Worm (Caenorhabditis elegans) whole organism, late embryonic: ENCODE results near the gene dcap-1.

ENCODE experiments used
- C08G9.2 ChIP-seq: sonication (generic microtip); optimal IDR thresholded peaks from 2 replicates; lab custom pipeline; 2016; ENCODE audit warnings: mild to moderate bottlenecking, missing genetic modification characterization, moderate library complexity, missing compliant biosample characterization
- C38D4.7 ChIP-seq: fragments of 200-800 bp; sonication (Bioruptor generic); optimal IDR thresholded peaks from 2 replicates; lab custom pipeline; 2018; ENCODE audit warnings: mild to moderate bottlenecking, missing genetic modification characterization, moderate library complexity, missing compliant biosample characterization
- F13H6.1 ChIP-seq: sonication (generic microtip); optimal IDR thresholded peaks from 2 replicates; lab custom pipeline; 2016; ENCODE audit warnings: missing genetic modification characterization, missing compliant biosample characterization
- K02D7.2 ChIP-seq: sonication (generic microtip); optimal IDR thresholded peaks from 2 replicates; lab custom pipeline; 2017; ENCODE audit warnings: mild to moderate bottlenecking, missing genetic modification characterization, missing compliant biosample characterization
- K09A11.1 ChIP-seq: sonication (generic microtip); optimal IDR thresholded peaks from 2 replicates; lab custom pipeline; 2017; ENCODE audit warnings: antibody characterized with exemption, mild to moderate bottlenecking, missing genetic modification characterization, missing compliant biosample characterization; ENCODE audit not compliant: insufficient read depth
- T23F11.4 ChIP-seq: fragments of 200-800 bp; sonication (Bioruptor generic); optimal IDR thresholded peaks from 2 replicates; lab custom pipeline; 2018; ENCODE audit warnings: mild to moderate bottlenecking, missing genetic modification characterization, missing compliant biosample characterization
- ahr-1 ChIP-seq: sonication (generic microtip); optimal IDR thresholded peaks from 2 replicates; lab custom pipeline; 2016; ENCODE audit warnings: missing genetic modification characterization, missing compliant biosample characterization
- ama-1 ChIP-seq: fragments of 150-350 bp; optimal IDR thresholded peaks from 2 replicates; lab custom pipeline; 2014
- ceh-18 ChIP-seq: sonication (generic microtip); optimal IDR thresholded peaks from 2 replicates; lab custom pipeline; 2016; ENCODE audit warnings: missing genetic modification characterization, missing compliant biosample characterization
- ceh-22 ChIP-seq: sonication (generic microtip); optimal IDR thresholded peaks from 2 replicates; lab custom pipeline; 2017; ENCODE audit warnings: missing biosample characterization, missing genetic modification characterization
- ceh-24 ChIP-seq: sonication (generic microtip); optimal IDR thresholded peaks from 2 replicates; lab custom pipeline; 2016; ENCODE audit warnings: mild to moderate bottlenecking, missing genetic modification characterization, missing compliant biosample characterization
- ceh-30 ChIP-seq: fragments of 150-350 bp; optimal IDR thresholded peaks from 2 replicates; lab custom pipeline; 2014; ENCODE audit warnings: missing biosample characterization, missing genetic modification characterization
- ceh-6 ChIP-seq: fragments of 200-800 bp; sonication (Bioruptor generic); optimal IDR thresholded peaks from 2 replicates; lab custom pipeline; 2018; ENCODE audit warnings: mild to moderate bottlenecking, missing genetic modification characterization, missing compliant biosample characterization
- che-1 ChIP-seq: sonication (generic microtip); optimal IDR thresholded peaks from 2 replicates; lab custom pipeline; 2016; ENCODE audit warnings: mild to moderate bottlenecking, missing genetic modification characterization, missing compliant biosample characterization
- elt-2 ChIP-seq: sonication (generic microtip); optimal IDR thresholded peaks from 2 replicates; lab custom pipeline; 2016; ENCODE audit warnings: missing genetic modification reagents, missing genetic modification characterization, missing compliant biosample characterization
- elt-4 ChIP-seq: sonication (generic microtip); optimal IDR thresholded peaks from 2 replicates; lab custom pipeline; 2016; ENCODE audit warnings: missing genetic modification characterization, missing compliant biosample characterization
- eyg-1 ChIP-seq: sonication (generic microtip); optimal IDR thresholded peaks from 2 replicates; lab custom pipeline; 2016; ENCODE audit warnings: missing genotype, missing genetic modification characterization, missing compliant biosample characterization
- fax-1 ChIP-seq: sonication (generic microtip); optimal IDR thresholded peaks from 2 replicates; lab custom pipeline; 2016; ENCODE audit warnings: missing genotype, missing genetic modification characterization, missing compliant biosample characterization
- fkh-10 ChIP-seq: fragments of 150-350 bp; optimal IDR thresholded peaks from 2 replicates; lab custom pipeline; 2014; ENCODE audit warnings: missing biosample characterization, missing genetic modification reagents, missing genetic modification characterization
- fkh-6 ChIP-seq: sonication (generic microtip); optimal IDR thresholded peaks from 2 replicates; lab custom pipeline; 2016; ENCODE audit warnings: missing genetic modification characterization, missing compliant biosample characterization
- hlh-13 ChIP-seq: fragments of 200-800 bp; sonication (Bioruptor generic); optimal IDR thresholded peaks from 2 replicates; lab custom pipeline; 2018; ENCODE audit warnings: mild to moderate bottlenecking, missing genetic modification characterization, missing compliant biosample characterization
- hlh-15 ChIP-seq: sonication (generic microtip); optimal IDR thresholded peaks from 2 replicates; lab custom pipeline; 2016; ENCODE audit warnings: missing genetic modification characterization, missing compliant biosample characterization
- hlh-30 ChIP-seq: sonication (generic microtip); optimal IDR thresholded peaks from 2 replicates; lab custom pipeline; 2017; ENCODE audit warnings: antibody characterized with exemption, missing genetic modification characterization, missing compliant biosample characterization; ENCODE audit not compliant: insufficient read depth
- hlh-6 ChIP-seq: sonication (generic microtip); optimal IDR thresholded peaks from 2 replicates; lab custom pipeline; 2016; ENCODE audit warnings: missing genotype, missing genetic modification characterization, missing compliant biosample characterization
- lim-6 ChIP-seq: sonication (generic microtip); optimal IDR thresholded peaks from 2 replicates; lab custom pipeline; 2016; ENCODE audit warnings: missing genetic modification characterization, missing compliant biosample characterization
- madf-2 ChIP-seq: sonication (generic microtip); optimal IDR thresholded peaks from 2 replicates; lab custom pipeline; 2017; ENCODE audit warnings: missing genetic modification characterization, missing compliant biosample characterization
- nhr-232 ChIP-seq: sonication (generic microtip); optimal IDR thresholded peaks from 2 replicates; lab custom pipeline; 2016; ENCODE audit warnings: missing genetic modification characterization, missing compliant biosample characterization
- odd-2 ChIP-seq: sonication (generic microtip); optimal IDR thresholded peaks from 2 replicates; lab custom pipeline; 2017; ENCODE audit warnings: antibody characterized with exemption, mild to moderate bottlenecking, missing genetic modification characterization, missing compliant biosample characterization
- pag-3 ChIP-seq: sonication (generic microtip); optimal IDR thresholded peaks from 2 replicates; lab custom pipeline; 2016; ENCODE audit warnings: missing compliant biosample characterization, missing genetic modification characterization, borderline replicate concordance
- pat-9 ChIP-seq: fragments of 200-800 bp; sonication (Bioruptor generic); optimal IDR thresholded peaks from 2 replicates; lab custom pipeline; 2018; ENCODE audit warnings: mild to moderate bottlenecking, missing genetic modification characterization, moderate library complexity, missing compliant biosample characterization
- pax-1 ChIP-seq: fragments of 150-350 bp; optimal IDR thresholded peaks from 2 replicates; lab custom pipeline; 2014; ENCODE audit warnings: missing biosample characterization, missing genetic modification characterization
- pqm-1 ChIP-seq: sonication (generic microtip); optimal IDR thresholded peaks from 2 replicates; lab custom pipeline; 2016; ENCODE audit warnings: missing genetic modification characterization, missing compliant biosample characterization
- rnt-1 ChIP-seq: sonication (generic microtip); optimal IDR thresholded peaks from 2 replicates; lab custom pipeline; 2016; ENCODE audit warnings: missing genetic modification characterization, missing compliant biosample characterization
- sdc-2 ChIP-seq: sonication (generic microtip); optimal IDR thresholded peaks from 2 replicates; lab custom pipeline; 2016; ENCODE audit warnings: missing genotype, missing genetic modification characterization, missing compliant biosample characterization
- sox-2 ChIP-seq: fragments of 200-800 bp; sonication (Bioruptor generic); IDR thresholded peaks from 2 replicates; pipeline ENCODE4 v1.3.6; 2022; ENCODE audit warnings: missing genetic modification reagents, missing genetic modification characterization, missing compliant biosample characterization
- tbx-2 ChIP-seq: sonication (generic microtip); optimal IDR thresholded peaks from 2 replicates; lab custom pipeline; 2016; ENCODE audit warnings: missing genetic modification characterization, missing compliant biosample characterization
- tbx-7 ChIP-seq: sonication (generic microtip); optimal IDR thresholded peaks from 2 replicates; lab custom pipeline; 2016; ENCODE audit warnings: missing genotype, missing genetic modification characterization, missing compliant biosample characterization
- ttx-3 ChIP-seq: sonication (generic microtip); optimal IDR thresholded peaks from 2 replicates; lab custom pipeline; 2016; ENCODE audit warnings: missing genetic modification reagents, missing genetic modification characterization, missing compliant biosample characterization
- unc-55 ChIP-seq: sonication (generic microtip); optimal IDR thresholded peaks from 2 replicates; lab custom pipeline; 2017; ENCODE audit warnings: missing biosample characterization, missing genetic modification reagents, missing genetic modification characterization
- zip-5 ChIP-seq: sonication (generic microtip); optimal IDR thresholded peaks from 2 replicates; lab custom pipeline; 2016; ENCODE audit warnings: missing genetic modification characterization, missing compliant biosample characterization

dcap-1 gene

ce11 chrIV:1093870-1094564 is 39.4 kb upstream of the dcap-1 start, which contains the start of the genes cct-8 and Y55F3AR.2 (continued):
- TF ChIP-seq ceh-22 (tag; lab: Kevin White, UChicago) (no peak), ceh-6 (GFP tag; lab: Kevin White, UChicago) (peak; percentile 40), fkh-6 (tag; lab: Kevin White, UChicago) (no peak), zip-5 (no peak), fkh-10 (no peak), unc-55 (peak; percentile 35), tbx-2 (tag; lab: Kevin White, UChicago) (peak; percentile 81), pag-3 (tag; lab: Kevin White, UChicago) (no peak), ceh-24 (tag; lab: Kevin White, UChicago) (no peak), C38D4.7 (GFP tag; lab: Kevin White, UChicago) (peak; percentile 27), lim-6 (peak; percentile 16), rnt-1 (peak; percentile 67), pat-9 (tag; lab: Kevin White, UChicago) (peak; percentile 60), nhr-232 (no peak), ahr-1 (peak; percentile 16), elt-2 (peak; percentile 77), C08G9.2 (tag; lab: Kevin White, UChicago) (peak; percentile 63), hlh-15 (tag; lab: Kevin White, UChicago) (no peak), pax-1 (tag; lab: Kevin White, UChicago) (peak; percentile 52), T23F11.4 (peak; percentile 44), sdc-2 (tag; lab: Kevin White, UChicago) (no peak), K02D7.2 (no peak), eyg-1 (peak; percentile 33), pqm-1 (tag; lab: Kevin White, UChicago) (no peak), F13H6.1 (no peak), fax-1 (no peak), sox-2 (GFP tag; lab: Robert Waterston, UW) (peak; percentile 75), ceh-18 (tag; lab: Kevin White, UChicago) (peak; percentile 80), hlh-6 (no peak), K09A11.1 (no peak), che-1 (tag; lab: Kevin White, UChicago) (peak; percentile 40), odd-2 (tag; lab: Kevin White, UChicago) (no peak), ttx-3 (tag; lab: Kevin White, UChicago) (peak; percentile 66), hlh-30 (tag; lab: Kevin White, UChicago) (peak; percentile 40), ceh-30 (tag; lab: Kevin White, UChicago) (no peak), tbx-7 (tag; lab: Kevin White, UChicago) (no peak), elt-4 (tag; lab: Kevin White, UChicago) (no peak), ama-1 (lab: Kevin White, UChicago) (no peak)

ce11 chrIV:1086913-1087312 is 32.3 kb upstream of the dcap-1 start, which contains the start of gene csn-4:
csn-4 (minus strand) TSS chrIV:1087013.
- TF ChIP-seq ceh-18 (tag; lab: Kevin White, UChicago), result no peak

- TF ChIP-seq elt-2 (peak; percentile 96), hlh-13 (GFP tag; lab: Kevin White, UChicago) (no peak), madf-2 (tag; lab: Kevin White, UChicago) (no peak)
Measured at ce11 chrIV:1075484-1075883, 20.9 kb upstream of the dcap-1 start.
